Worm (Caenorhabditis elegans) whole organism, late embryonic: ENCODE data around the gene csn-4.

Experiments
- C08G9.2 ChIP-seq: sonication (generic microtip); optimal IDR thresholded peaks from 2 replicates; lab custom pipeline; 2016; ENCODE audit warnings: mild to moderate bottlenecking, missing genetic modification characterization, moderate library complexity, missing compliant biosample characterization
- C38D4.7 ChIP-seq: fragments of 200-800 bp; sonication (Bioruptor generic); optimal IDR thresholded peaks from 2 replicates; lab custom pipeline; 2018; ENCODE audit warnings: mild to moderate bottlenecking, missing genetic modification characterization, moderate library complexity, missing compliant biosample characterization
- K09A11.1 ChIP-seq: sonication (generic microtip); optimal IDR thresholded peaks from 2 replicates; lab custom pipeline; 2017; ENCODE audit warnings: antibody characterized with exemption, mild to moderate bottlenecking, missing genetic modification characterization, missing compliant biosample characterization; ENCODE audit not compliant: insufficient read depth
- Y22D7AL.16 ChIP-seq: sonication (generic microtip); optimal IDR thresholded peaks from 2 replicates; lab custom pipeline; 2016; ENCODE audit warnings: missing genetic modification characterization, missing compliant biosample characterization
- ahr-1 ChIP-seq: sonication (generic microtip); optimal IDR thresholded peaks from 2 replicates; lab custom pipeline; 2016; ENCODE audit warnings: missing genetic modification characterization, missing compliant biosample characterization
- ama-1 ChIP-seq: fragments of 150-350 bp; optimal IDR thresholded peaks from 2 replicates; lab custom pipeline; 2014
- ceh-14 ChIP-seq: sonication (generic microtip); optimal IDR thresholded peaks from 2 replicates; lab custom pipeline; 2016; ENCODE audit warnings: missing genotype, missing genetic modification characterization, missing compliant biosample characterization
- ceh-18 ChIP-seq: sonication (generic microtip); optimal IDR thresholded peaks from 2 replicates; lab custom pipeline; 2016; ENCODE audit warnings: missing genetic modification characterization, missing compliant biosample characterization
- ceh-2 ChIP-seq: sonication (generic microtip); optimal IDR thresholded peaks from 2 replicates; lab custom pipeline; 2016; ENCODE audit warnings: missing genotype, missing genetic modification characterization, missing compliant biosample characterization
- ceh-22 ChIP-seq: sonication (generic microtip); optimal IDR thresholded peaks from 2 replicates; lab custom pipeline; 2017; ENCODE audit warnings: missing biosample characterization, missing genetic modification characterization
- ceh-30 ChIP-seq: fragments of 150-350 bp; optimal IDR thresholded peaks from 2 replicates; lab custom pipeline; 2014; ENCODE audit warnings: missing biosample characterization, missing genetic modification characterization
- ceh-31 ChIP-seq: sonication (generic microtip); optimal IDR thresholded peaks from 2 replicates; lab custom pipeline; 2016; ENCODE audit warnings: missing genetic modification characterization, missing compliant biosample characterization
- ceh-34 ChIP-seq: sonication (generic microtip); optimal IDR thresholded peaks from 2 replicates; lab custom pipeline; 2016; ENCODE audit warnings: mild to moderate bottlenecking, missing genetic modification characterization, missing compliant biosample characterization
- ceh-45 ChIP-seq: fragments of 200-800 bp; sonication (Bioruptor generic); IDR thresholded peaks from 2 replicates; pipeline ENCODE4 v1.3.6; 2022; ENCODE audit warnings: missing genetic modification reagents, missing genetic modification characterization, missing compliant biosample characterization
- ceh-6 ChIP-seq: fragments of 200-800 bp; sonication (Bioruptor generic); optimal IDR thresholded peaks from 2 replicates; lab custom pipeline; 2018; ENCODE audit warnings: mild to moderate bottlenecking, missing genetic modification characterization, missing compliant biosample characterization
- ceh-9 ChIP-seq: sonication (generic microtip); optimal IDR thresholded peaks from 2 replicates; lab custom pipeline; 2016; ENCODE audit warnings: mild to moderate bottlenecking, missing genetic modification characterization, inconsistent platforms, missing compliant biosample characterization
- che-1 ChIP-seq: sonication (generic microtip); optimal IDR thresholded peaks from 2 replicates; lab custom pipeline; 2016; ENCODE audit warnings: mild to moderate bottlenecking, missing genetic modification characterization, missing compliant biosample characterization
- dve-1 ChIP-seq: sonication (generic microtip); optimal IDR thresholded peaks from 2 replicates; lab custom pipeline; 2017; ENCODE audit warnings: antibody characterized with exemption, mild to moderate bottlenecking, missing genetic modification characterization, missing compliant biosample characterization
- elt-4 ChIP-seq: sonication (generic microtip); optimal IDR thresholded peaks from 2 replicates; lab custom pipeline; 2016; ENCODE audit warnings: missing genetic modification characterization, missing compliant biosample characterization
- ets-4 ChIP-seq: sonication (generic microtip); optimal IDR thresholded peaks from 2 replicates; lab custom pipeline; 2016; ENCODE audit warnings: missing genetic modification characterization, missing compliant biosample characterization
- fkh-6 ChIP-seq: sonication (generic microtip); optimal IDR thresholded peaks from 2 replicates; lab custom pipeline; 2016; ENCODE audit warnings: missing genetic modification characterization, missing compliant biosample characterization
- hlh-13 ChIP-seq: fragments of 200-800 bp; sonication (Bioruptor generic); optimal IDR thresholded peaks from 2 replicates; lab custom pipeline; 2018; ENCODE audit warnings: mild to moderate bottlenecking, missing genetic modification characterization, missing compliant biosample characterization
- hlh-15 ChIP-seq: sonication (generic microtip); optimal IDR thresholded peaks from 2 replicates; lab custom pipeline; 2016; ENCODE audit warnings: missing genetic modification characterization, missing compliant biosample characterization
- hlh-6 ChIP-seq: sonication (generic microtip); optimal IDR thresholded peaks from 2 replicates; lab custom pipeline; 2016; ENCODE audit warnings: missing genotype, missing genetic modification characterization, missing compliant biosample characterization
- lin-11 ChIP-seq: fragments of 200-800 bp; sonication (Bioruptor generic); optimal IDR thresholded peaks from 2 replicates; lab custom pipeline; 2018; ENCODE audit warnings: mild to moderate bottlenecking, missing genetic modification characterization, missing compliant biosample characterization
- mec-3 ChIP-seq: sonication (generic microtip); optimal IDR thresholded peaks from 2 replicates; lab custom pipeline; 2016; ENCODE audit warnings: borderline replicate concordance, missing genetic modification characterization, missing compliant biosample characterization
- nfya-1 ChIP-seq: sonication (generic microtip); optimal IDR thresholded peaks from 2 replicates; lab custom pipeline; 2017; ENCODE audit warnings: missing genetic modification characterization, mild to moderate bottlenecking, missing compliant biosample characterization, antibody characterized with exemption, moderate library complexity
- odd-2 ChIP-seq: sonication (generic microtip); optimal IDR thresholded peaks from 2 replicates; lab custom pipeline; 2017; ENCODE audit warnings: antibody characterized with exemption, mild to moderate bottlenecking, missing genetic modification characterization, missing compliant biosample characterization
- pag-3 ChIP-seq: sonication (generic microtip); optimal IDR thresholded peaks from 2 replicates; lab custom pipeline; 2016; ENCODE audit warnings: missing compliant biosample characterization, missing genetic modification characterization, borderline replicate concordance
- pqm-1 ChIP-seq: sonication (generic microtip); optimal IDR thresholded peaks from 2 replicates; lab custom pipeline; 2016; ENCODE audit warnings: missing genetic modification characterization, missing compliant biosample characterization
- rnt-1 ChIP-seq: sonication (generic microtip); optimal IDR thresholded peaks from 2 replicates; lab custom pipeline; 2016; ENCODE audit warnings: missing genetic modification characterization, missing compliant biosample characterization
- sox-2 ChIP-seq: fragments of 200-800 bp; sonication (Bioruptor generic); IDR thresholded peaks from 2 replicates; pipeline ENCODE4 v1.3.6; 2022; ENCODE audit warnings: missing genetic modification reagents, missing genetic modification characterization, missing compliant biosample characterization
- sox-4 ChIP-seq: sonication (generic microtip); optimal IDR thresholded peaks from 2 replicates; lab custom pipeline; 2017; ENCODE audit warnings: mild to moderate bottlenecking, missing genetic modification characterization, inconsistent platforms, missing compliant biosample characterization
- tbx-7 ChIP-seq: sonication (generic microtip); optimal IDR thresholded peaks from 2 replicates; lab custom pipeline; 2016; ENCODE audit warnings: missing genotype, missing genetic modification characterization, missing compliant biosample characterization
- unc-55 ChIP-seq: sonication (generic microtip); optimal IDR thresholded peaks from 2 replicates; lab custom pipeline; 2017; ENCODE audit warnings: missing biosample characterization, missing genetic modification reagents, missing genetic modification characterization

Gene csn-4

ce11 chrIV:1107190-1107589, 20.4 kb upstream of the csn-4 start, which contains the start of gene ost-1:
Gene ost-1, plus strand, starts transcription at chrIV:1107396.
- TF ChIP-seq elt-4 (no peak), unc-55 (peak; percentile 88), ceh-45 (no peak), ceh-34 (peak; percentile 11), rnt-1 (peak; percentile 56), odd-2 (tag; lab: Kevin White, UChicago) (no peak), ceh-18 (tag; lab: Kevin White, UChicago) (peak; percentile 45), hlh-6 (tag; lab: Kevin White, UChicago) (peak; percentile 30), tbx-7 (tag; lab: Kevin White, UChicago) (no peak), ceh-6 (no peak)

- TF ChIP-seq ceh-30 (tag; lab: Kevin White, UChicago) (no peak), Y22D7AL.16 (tag; lab: Kevin White, UChicago) (no peak), hlh-15 (tag; lab: Kevin White, UChicago) (no peak), che-1 (tag; lab: Kevin White, UChicago) (no peak), odd-2 (tag; lab: Kevin White, UChicago) (no peak), hlh-13 (no peak), ceh-22 (tag; lab: Kevin White, UChicago) (no peak)
Observed at ce11 chrIV:1105999-1106398, 19.2 kb upstream of the csn-4 start.

- TF ChIP-seq C08G9.2 = no peak
- no peak for TF ChIP-seq sox-4 (tag; lab: Kevin White, UChicago)
- TF ChIP-seq sox-2 = no peak
- no peak for TF ChIP-seq odd-2 (tag; lab: Kevin White, UChicago)
- no peak for TF ChIP-seq ceh-34
Observed at ce11 chrIV:1105104-1105503, 18.3 kb upstream of the csn-4 start.

ce11 chrIV:1104518-1104917, 17.7 kb upstream of the csn-4 start, which contains the start of the genes C44B12.9 and C44B12.3:
Gene C44B12.9, minus strand, starts transcription at chrIV:1104618.
Gene C44B12.3, plus strand, starts transcription at chrIV:1104766.
- TF ChIP-seq elt-4 = no peak
- no peak for TF ChIP-seq K09A11.1 (tag; lab: Kevin White, UChicago)
- TF ChIP-seq fkh-6 (tag; lab: Kevin White, UChicago) = no peak
- TF ChIP-seq hlh-15 (tag; lab: Kevin White, UChicago) = no peak
- TF ChIP-seq ceh-14 (tag; lab: Kevin White, UChicago) = no peak

- TF ChIP-seq nfya-1 (no peak), K09A11.1 (tag; lab: Kevin White, UChicago) (no peak), sox-4 (tag; lab: Kevin White, UChicago) (no peak), ets-4 (tag; lab: Kevin White, UChicago) (no peak), hlh-13 (no peak), hlh-15 (tag; lab: Kevin White, UChicago) (no peak), pag-3 (no peak), pqm-1 (tag; lab: Kevin White, UChicago) (no peak), C38D4.7 (GFP tag; lab: Kevin White, UChicago) (no peak), dve-1 (tag; lab: Kevin White, UChicago) (no peak), ahr-1 (no peak), mec-3 (no peak), ceh-31 (tag; lab: Kevin White, UChicago) (no peak), ceh-45 (no peak), ceh-2 (tag; lab: Kevin White, UChicago) (no peak), ceh-9 (tag; lab: Kevin White, UChicago) (no peak), ama-1 (lab: Kevin White, UChicago) (no peak), lin-11 (no peak)
- TF ChIP-seq, all 69 proteins: peak for 0
Observed at ce11 chrIV:1097153-1097552, 10.3 kb upstream of the csn-4 start, which contains the start of gene cox-18. Gene cox-18, plus strand, starts transcription at chrIV:1097453.
